Worm (Caenorhabditis elegans): Measurements from ENCODE around the gene blos-2.

Gene blos-2

DNA sequence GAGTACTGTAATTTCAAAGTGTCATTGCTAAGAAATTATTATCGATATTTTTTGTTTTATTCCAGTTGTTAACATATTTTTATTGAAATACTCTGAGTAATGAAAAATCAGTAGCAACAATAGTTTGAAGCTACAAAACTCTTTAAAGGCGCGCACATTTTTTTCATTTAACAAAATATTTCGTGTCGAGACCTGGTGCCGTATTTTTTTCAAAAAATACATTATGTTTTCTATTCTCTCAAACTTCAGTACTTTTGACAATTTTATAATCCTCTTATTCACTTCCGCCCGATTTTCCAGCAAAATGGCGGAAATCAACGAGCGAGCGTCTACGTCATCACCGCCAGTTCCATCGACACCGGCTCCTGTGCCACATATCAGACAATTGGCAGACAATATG, at the start of gene blos-2:
TSS of gene blos-2 (plus strand) at position 301 of the 400 bp plus-strand sequence.
- TF ChIP-seq mep-1 (tag; optimal IDR thresholded peaks at IDR 0.05) = no peak
- TF ChIP-seq nhr-237 (tag; optimal IDR thresholded peaks at IDR 0.05) = no peak
- TF ChIP-seq lin-32 (GFP tag; optimal IDR thresholded peaks at IDR 0.05) = no peak
- TF ChIP-seq drap-1 (GFP tag; optimal IDR thresholded peaks at IDR 0.05) = no peak
- no peak for TF ChIP-seq nhr-2 (tag; optimal IDR thresholded peaks at IDR 0.05)

DNA sequence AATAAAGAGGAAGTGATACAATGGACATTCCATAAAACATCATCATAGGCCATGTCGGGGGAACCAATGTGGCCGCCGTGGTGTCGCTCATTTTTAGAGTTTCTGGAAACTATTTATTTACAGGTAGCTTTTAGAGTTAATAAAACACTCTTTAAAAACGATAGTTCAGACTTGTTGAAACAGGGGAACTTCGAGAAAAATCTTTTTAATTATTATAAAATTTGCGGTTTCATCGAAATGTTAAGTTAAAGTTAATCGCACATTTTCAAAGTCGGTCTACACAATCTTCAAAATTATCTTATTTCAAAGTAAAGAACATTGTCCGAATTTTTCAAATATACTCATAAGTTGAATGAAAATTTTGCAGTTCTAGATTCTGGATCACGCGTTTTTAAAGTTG, 49.7 kb upstream of the blos-2 start, which contains the start of gene ops-1:
TSS of gene ops-1 (minus strand) at position 101 of the 400 bp plus-strand sequence.
- TF ChIP-seq M03D4.4 (tag; optimal IDR thresholded peaks at IDR 0.05) = no peak
- no peak for TF ChIP-seq snpc-4 (tag; optimal IDR thresholded peaks at IDR 0.05)
- TF ChIP-seq nhr-76 (tag; optimal IDR thresholded peaks at IDR 0.05) = no peak
- TF ChIP-seq sem-2 (GFP tag; optimal IDR thresholded peaks at IDR 0.05) = no peak
- TF ChIP-seq lin-13 (tag; optimal IDR thresholded peaks at IDR 0.05) = no peak
- no peak for TF ChIP-seq blmp-1 (tag; optimal IDR thresholded peaks at IDR 0.05)
- TF ChIP-seq cnd-1 (tag; optimal IDR thresholded peaks at IDR 0.05) = no peak
- no peak for TF ChIP-seq ham-2 (GFP tag; optimal IDR thresholded peaks at IDR 0.05)
- TF ChIP-seq ceh-83 (GFP tag; optimal IDR thresholded peaks at IDR 0.05) = no peak
- no peak for TF ChIP-seq nhr-12 (tag; optimal IDR thresholded peaks at IDR 0.05)
- TF ChIP-seq mab-5 (tag; optimal IDR thresholded peaks at IDR 0.05) = no peak
- no peak for TF ChIP-seq hlh-1 (tag; optimal IDR thresholded peaks at IDR 0.05)

DNA sequence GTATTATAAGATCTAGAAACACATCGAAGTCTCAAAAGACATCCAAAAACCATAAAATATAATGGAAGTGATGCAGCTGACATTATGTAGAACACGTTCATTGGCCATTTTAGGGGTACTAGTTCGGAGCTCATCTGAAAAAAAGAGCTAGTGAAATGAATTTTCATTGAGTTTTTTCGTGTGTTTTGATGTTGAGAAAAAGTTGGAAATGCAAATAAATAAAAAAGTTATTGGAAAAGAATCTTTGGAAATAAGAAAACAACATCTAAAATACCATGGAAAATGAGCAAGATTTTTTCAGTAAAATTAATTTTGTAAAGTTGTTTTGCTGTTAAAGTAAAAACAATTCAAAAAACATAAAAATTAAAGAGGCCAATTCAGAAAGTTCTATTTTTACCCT, 43.3 kb upstream of the blos-2 start, which contains the start of gene srv-24:
TSS of gene srv-24 (minus strand) at position 101 of the 400 bp plus-strand sequence.
- TF ChIP-seq ceh-39 (tag; optimal IDR thresholded peaks at IDR 0.05) (no peak), flh-1 (GFP tag; optimal IDR thresholded peaks at IDR 0.05) (no peak), ces-1 (GFP tag; optimal IDR thresholded peaks at IDR 0.05) (no peak), ztf-11 (tag; optimal IDR thresholded peaks at IDR 0.05) (no peak), nhr-76 (tag; optimal IDR thresholded peaks at IDR 0.05) (no peak), nhr-12 (tag; optimal IDR thresholded peaks at IDR 0.05) (no peak)

DNA sequence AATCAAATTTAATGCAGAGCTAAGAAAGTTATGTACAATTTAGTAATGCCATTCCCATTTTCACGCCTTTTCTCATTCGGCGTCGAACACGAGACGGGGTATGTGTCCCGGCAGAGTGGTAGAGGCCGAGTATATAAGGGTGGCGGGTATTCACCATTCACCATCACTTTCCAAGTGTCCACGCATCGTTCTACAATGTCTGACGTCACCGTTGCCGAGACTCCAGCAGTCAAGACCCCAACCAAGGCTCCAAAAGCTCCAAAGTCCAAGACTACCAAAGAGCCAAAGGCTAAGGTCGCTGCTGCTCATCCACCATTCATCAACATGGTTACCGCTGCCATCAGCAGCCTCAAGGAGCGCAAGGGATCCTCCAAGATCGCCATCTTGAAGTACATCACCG, 39.9 kb upstream of the blos-2 start, which contains the start of gene hil-2:
TSS of gene hil-2 (plus strand) at position 160 of the 400 bp plus-strand sequence.
- TF ChIP-seq mep-1 (tag; optimal IDR thresholded peaks at IDR 0.05) = peak; percentile 61
- no peak for TF ChIP-seq ham-2 (GFP tag; optimal IDR thresholded peaks at IDR 0.05)
- no peak for TF ChIP-seq sptf-1 (tag; optimal IDR thresholded peaks at IDR 0.05)
- peak; percentile 17 for TF ChIP-seq zip-8 (tag; optimal IDR thresholded peaks at IDR 0.05)
- peak; percentile 75 for TF ChIP-seq lin-13 (tag; optimal IDR thresholded peaks at IDR 0.05)

DNA sequence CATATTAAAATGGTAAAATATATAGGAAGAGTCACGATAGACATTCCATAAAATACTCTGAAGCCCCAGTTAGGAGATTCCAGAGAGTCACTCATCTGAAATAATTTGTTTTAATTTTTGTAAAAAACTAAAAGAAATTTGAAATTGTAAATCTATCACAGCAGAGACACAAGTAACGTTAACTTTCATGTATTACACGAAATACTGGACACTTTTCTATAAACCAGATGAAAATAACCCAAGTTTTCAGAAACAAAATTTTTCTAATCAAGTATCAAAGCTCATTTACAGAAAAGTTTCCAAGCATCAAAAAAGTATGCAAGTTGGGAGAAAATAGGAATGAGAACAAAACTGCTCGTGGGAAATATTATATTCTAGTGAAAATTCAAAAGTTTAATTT, 35.8 kb upstream of the blos-2 start, which contains the start of gene srv-27:
TSS of gene srv-27 (minus strand) at position 101 of the 400 bp plus-strand sequence.
- no peak for TF ChIP-seq ceh-83 (GFP tag; optimal IDR thresholded peaks at IDR 0.05)
- TF ChIP-seq unc-39 (tag; optimal IDR thresholded peaks at IDR 0.05) = no peak
- TF ChIP-seq ces-1 (GFP tag; optimal IDR thresholded peaks at IDR 0.05) = no peak
- no peak for TF ChIP-seq bed-3 (GFP tag; optimal IDR thresholded peaks at IDR 0.05)
- no peak for TF ChIP-seq ham-2 (GFP tag; optimal IDR thresholded peaks at IDR 0.05)
- TF ChIP-seq pha-4 (tag; optimal IDR thresholded peaks at IDR 0.05) = no peak
- no peak for TF ChIP-seq lin-32 (GFP tag; optimal IDR thresholded peaks at IDR 0.05)
- no peak for TF ChIP-seq nhr-12 (tag; optimal IDR thresholded peaks at IDR 0.05)
- no peak for TF ChIP-seq ceh-39 (tag; optimal IDR thresholded peaks at IDR 0.05)
- TF ChIP-seq zip-8 (tag; optimal IDR thresholded peaks at IDR 0.05) = no peak
- TF ChIP-seq mab-5 (tag; optimal IDR thresholded peaks at IDR 0.05) = no peak

DNA sequence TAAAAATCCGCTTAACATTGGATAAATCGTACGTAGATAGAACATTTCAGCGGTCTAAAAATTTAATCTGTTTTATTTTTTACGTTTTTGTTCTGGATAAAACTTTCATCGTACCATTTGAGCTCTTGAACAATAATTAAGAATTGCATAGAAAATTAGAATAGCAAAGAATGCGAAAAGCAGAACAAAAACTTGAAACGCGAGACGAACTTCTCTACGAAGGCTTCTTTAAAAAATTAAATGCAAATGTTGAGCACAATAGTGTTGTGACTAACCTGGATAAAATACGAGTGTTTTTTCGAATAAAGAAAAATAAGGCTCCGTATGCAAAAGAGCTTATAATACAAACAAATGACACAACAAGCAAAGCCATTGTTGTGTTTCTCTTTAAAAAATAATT, 34.5 kb upstream of the blos-2 start:
- TF ChIP-seq mls-2 (tag; optimal IDR thresholded peaks at IDR 0.05) = no peak
- no peak for TF ChIP-seq unc-39 (tag; optimal IDR thresholded peaks at IDR 0.05)

DNA sequence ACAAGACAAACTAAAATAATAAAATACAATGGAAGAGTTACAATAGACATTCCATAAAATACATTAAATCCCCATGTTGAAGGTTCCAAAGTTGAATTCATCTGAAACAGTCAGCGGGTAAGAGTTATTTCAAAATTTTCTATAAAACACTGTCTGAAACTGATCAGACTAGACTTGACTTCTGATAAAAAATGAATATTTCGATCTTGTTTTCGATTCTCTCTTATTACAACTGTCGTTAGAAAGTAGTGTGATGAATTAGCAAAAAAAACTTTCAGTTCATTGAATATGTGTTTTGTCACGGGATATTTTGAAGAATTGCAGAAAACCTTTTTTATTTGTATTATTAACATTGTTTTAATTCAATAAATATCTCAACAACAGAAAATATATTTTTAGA, 32.3 kb upstream of the blos-2 start, which contains the start of gene srv-26:
TSS of gene srv-26 (minus strand) at position 101 of the 400 bp plus-strand sequence.
- no peak for TF ChIP-seq mls-2 (tag; optimal IDR thresholded peaks at IDR 0.05)
- no peak for TF ChIP-seq nhr-237 (tag; optimal IDR thresholded peaks at IDR 0.05)
- no peak for TF ChIP-seq flh-1 (GFP tag; optimal IDR thresholded peaks at IDR 0.05)
- TF ChIP-seq snpc-4 (tag; optimal IDR thresholded peaks at IDR 0.05) = no peak
- no peak for TF ChIP-seq tbx-8 (GFP tag; optimal IDR thresholded peaks at IDR 0.05)
- TF ChIP-seq M03D4.4 (tag; optimal IDR thresholded peaks at IDR 0.05) = no peak
- no peak for TF ChIP-seq unc-39 (tag; optimal IDR thresholded peaks at IDR 0.05)
- no peak for TF ChIP-seq elt-1 (tag; optimal IDR thresholded peaks at IDR 0.05; ENCODE audit: borderline replicate concordance, insufficient read depth)
- no peak for TF ChIP-seq zip-8 (tag; optimal IDR thresholded peaks at IDR 0.05)
- no peak for TF ChIP-seq ceh-83 (GFP tag; optimal IDR thresholded peaks at IDR 0.05)
- no peak for TF ChIP-seq nhr-28 (tag; optimal IDR thresholded peaks at IDR 0.05)
- TF ChIP-seq nhr-76 (tag; optimal IDR thresholded peaks at IDR 0.05) = no peak
- no peak for TF ChIP-seq mep-1 (tag; optimal IDR thresholded peaks at IDR 0.05)
- TF ChIP-seq elt-3 (tag; optimal IDR thresholded peaks at IDR 0.05) = no peak
- no peak for TF ChIP-seq ceh-43 (GFP tag; optimal IDR thresholded peaks at IDR 0.05)
- no peak for TF ChIP-seq ham-2 (GFP tag; optimal IDR thresholded peaks at IDR 0.05)
- TF ChIP-seq unc-62 (GFP tag; optimal IDR thresholded peaks at IDR 0.05) = no peak
- no peak for TF ChIP-seq lsy-2 (tag; optimal IDR thresholded peaks at IDR 0.05)
- TF ChIP-seq nhr-2 (tag; optimal IDR thresholded peaks at IDR 0.05) = no peak
